Fruit fly (Drosophila melanogaster) whole organism, wandering third instar larva: ENCODE data around the gene Est-Q.

ENCODE experiments used
- CG32264 ChIP-seq: fragments of 200-800 bp; sonication (Bioruptor generic); optimal IDR thresholded peaks from 2 replicates; lab custom pipeline; 2016; ENCODE audit warnings: missing biosample characterization, missing genetic modification characterization
- CG9705 ChIP-seq: fragments of 200-800 bp; sonication (Bioruptor generic); optimal IDR thresholded peaks from 2 replicates; lab custom pipeline; 2018; ENCODE audit warnings: missing biosample characterization, mild to moderate bottlenecking, missing genetic modification characterization
- CrebA ChIP-seq: fragments of 200-800 bp; sonication (Bioruptor generic); optimal IDR thresholded peaks from 2 replicates; lab custom pipeline; 2016; ENCODE audit warnings: missing biosample characterization, mild to moderate bottlenecking, missing genetic modification characterization, borderline replicate concordance
- Dfd ChIP-seq: fragments of >200 bp; optimal IDR thresholded peaks from 2 replicates; lab custom pipeline; 2017; ENCODE audit warnings: missing biosample characterization, missing genetic modification characterization
- Dif ChIP-seq: fragments of 200-275, 200-300 bp; sonication (Bioruptor generic); optimal IDR thresholded peaks from 2 replicates; lab custom pipeline; 2018; ENCODE audit warnings: missing biosample characterization, missing genetic modification characterization; ENCODE audit not compliant: partially characterized antibody
- HLH106 ChIP-seq: fragments of 200-800 bp; optimal IDR thresholded peaks from 3 replicates; lab custom pipeline; 2019; ENCODE audit warnings: missing biosample characterization, mild to moderate bottlenecking, missing genetic modification characterization, moderate library complexity
- Hr78 ChIP-seq: fragments of >200 bp; optimal IDR thresholded peaks from 2 replicates; lab custom pipeline; 2017; ENCODE audit warnings: missing biosample characterization, missing genetic modification characterization
- Jra ChIP-seq: sonication (Bioruptor generic); optimal IDR thresholded peaks from 2 replicates; lab custom pipeline; 2016; ENCODE audit warnings: missing biosample characterization, missing genetic modification characterization
- Mio ChIP-seq: sonication (Bioruptor generic); optimal IDR thresholded peaks from 2 replicates; lab custom pipeline; 2016; ENCODE audit warnings: missing biosample characterization, missing genetic modification characterization
- Myc ChIP-seq: fragments of >200 bp; optimal IDR thresholded peaks from 2 replicates; lab custom pipeline; 2017
- N ChIP-seq: fragments of >200 bp; optimal IDR thresholded peaks from 2 replicates; lab custom pipeline; 2018; ENCODE audit warnings: missing biosample characterization, missing external identifiers, missing genetic modification characterization
- OdsH ChIP-seq: fragments of 200-800 bp; sonication (Bioruptor generic); optimal IDR thresholded peaks from 2 replicates; lab custom pipeline; 2016; ENCODE audit warnings: missing biosample characterization, mild to moderate bottlenecking, missing genetic modification characterization
- Sp1 ChIP-seq: fragments of 200-800 bp; sonication (Bioruptor generic); optimal IDR thresholded peaks from 3 replicates; lab custom pipeline; 2019; ENCODE audit warnings: missing biosample characterization, mild to moderate bottlenecking, missing genetic modification characterization, moderate library complexity
- Vsx2 ChIP-seq: fragments of 200-300, 225-300 bp; sonication (Bioruptor generic); optimal IDR thresholded peaks from 2 replicates; lab custom pipeline; 2018; ENCODE audit warnings: missing biosample characterization, missing genetic modification characterization; ENCODE audit not compliant: partially characterized antibody
- br ChIP-seq: fragments of 200-800 bp; sonication (Bioruptor generic); optimal IDR thresholded peaks from 2 replicates; lab custom pipeline; 2016; ENCODE audit warnings: missing biosample characterization, missing genetic modification characterization
- brk ChIP-seq: fragments of 200-800 bp; sonication (Bioruptor generic); optimal IDR thresholded peaks from 2 replicates; lab custom pipeline; 2016; ENCODE audit warnings: missing biosample characterization, mild to moderate bottlenecking, missing genetic modification characterization
- dmrt93B ChIP-seq: fragments of 200-800 bp; sonication (Bioruptor generic); optimal IDR thresholded peaks from 2 replicates; lab custom pipeline; 2018; ENCODE audit warnings: missing biosample characterization, mild to moderate bottlenecking, missing genetic modification characterization
- dsf ChIP-seq: sonication (Bioruptor generic); optimal IDR thresholded peaks from 2 replicates; lab custom pipeline; 2016; ENCODE audit warnings: missing biosample characterization, missing genetic modification characterization, borderline replicate concordance
- ey ChIP-seq: fragments of 200-800 bp; sonication (Bioruptor generic); optimal IDR thresholded peaks from 2 replicates; lab custom pipeline; 2016; ENCODE audit warnings: missing biosample characterization, missing genetic modification characterization
- foxo ChIP-seq, 2 experiments: fragments of 200-800 bp; sonication (Bioruptor generic); optimal IDR thresholded peaks; 2 replicates in 1 of 2; 3 replicates in 1 of 2; lab custom pipeline; 2016 to 2017; ENCODE audit warnings: missing biosample characterization in 2 of 2, missing genetic modification characterization in 2 of 2
- fru ChIP-seq: fragments of 200-800 bp; sonication (Bioruptor generic); optimal IDR thresholded peaks from 3 replicates; lab custom pipeline; 2016; ENCODE audit warnings: missing biosample characterization, mild to moderate bottlenecking, missing genetic modification characterization
- h ChIP-seq: fragments of 200-800 bp; sonication (Bioruptor generic); optimal IDR thresholded peaks from 3 replicates; lab custom pipeline; 2016; ENCODE audit warnings: missing biosample characterization, mild to moderate bottlenecking, missing genetic modification characterization
- jim ChIP-seq: fragments of 175-275, 200-325 bp; sonication (Bioruptor generic); optimal IDR thresholded peaks from 2 replicates; lab custom pipeline; 2016; ENCODE audit warnings: missing biosample characterization, mild to moderate bottlenecking, missing genetic modification characterization
- lola ChIP-seq: fragments of >200 bp; optimal IDR thresholded peaks from 2 replicates; lab custom pipeline; 2017; ENCODE audit warnings: missing biosample characterization, missing genetic modification characterization
- pan ChIP-seq: fragments of >200 bp; optimal IDR thresholded peaks from 2 replicates; lab custom pipeline; 2017
- psq ChIP-seq: fragments of 200-800 bp; sonication (Bioruptor generic); optimal IDR thresholded peaks from 3 replicates; lab custom pipeline; 2017; ENCODE audit warnings: missing biosample characterization, mild to moderate bottlenecking, missing genetic modification characterization, moderate library complexity
- rgr ChIP-seq: fragments of 200-800 bp; sonication (Bioruptor generic); optimal IDR thresholded peaks from 3 replicates; lab custom pipeline; 2016; ENCODE audit warnings: missing biosample characterization, mild to moderate bottlenecking, missing genetic modification characterization
- sage ChIP-seq: fragments of 200-800 bp; sonication (Bioruptor generic); optimal IDR thresholded peaks from 2 replicates; lab custom pipeline; 2016; ENCODE audit warnings: missing biosample characterization, mild to moderate bottlenecking, missing genetic modification characterization
- sv ChIP-seq: fragments of 200-800 bp; sonication (Bioruptor generic); optimal IDR thresholded peaks from 3 replicates; lab custom pipeline; 2016; ENCODE audit warnings: missing biosample characterization, missing genetic modification characterization
- tai ChIP-seq: sonication (Bioruptor generic); optimal IDR thresholded peaks from 2 replicates; lab custom pipeline; 2016; ENCODE audit warnings: missing biosample characterization, missing genetic modification characterization
- woc ChIP-seq: sonication (Bioruptor generic); optimal IDR thresholded peaks from 2 replicates; lab custom pipeline; 2016; ENCODE audit warnings: missing biosample characterization, mild to moderate bottlenecking, missing genetic modification characterization

Est-Q gene

DNA sequence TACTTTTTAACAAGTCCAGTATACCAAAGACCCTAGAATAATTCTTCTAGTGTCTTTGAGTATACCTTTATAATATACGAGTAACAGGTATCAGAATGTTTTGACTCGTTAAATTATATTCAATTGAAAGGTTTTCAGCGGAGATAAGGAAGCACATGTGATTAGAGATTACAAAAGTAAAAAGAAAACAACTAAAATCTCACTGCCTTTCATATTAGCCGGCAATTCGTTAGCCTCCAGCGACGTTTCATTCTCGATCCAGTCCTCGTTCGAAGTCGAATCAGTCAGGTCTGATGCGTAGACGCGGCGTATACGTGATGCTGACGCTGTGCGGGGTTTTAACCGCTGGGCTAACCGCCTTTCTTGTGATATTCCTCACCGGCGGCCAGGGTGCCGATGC, at the start of gene Est-Q:
Est-Q (plus strand) TSS at position 250 of the 400 bp plus-strand sequence.
- TF ChIP-seq h (GFP tag; lab: Kevin White, UChicago), result no peak
- no peak for TF ChIP-seq woc (GFP tag; lab: Kevin White, UChicago)
- no peak for TF ChIP-seq br
- TF ChIP-seq lola, result no peak
- TF ChIP-seq fru (GFP tag; lab: Kevin White, UChicago), result no peak
- TF ChIP-seq CG32264 (GFP tag; lab: Kevin White, UChicago), result no peak
- TF ChIP-seq CrebA (GFP tag; lab: Kevin White, UChicago), result no peak
- TF ChIP-seq sv (GFP tag; lab: Kevin White, UChicago), result no peak
- no peak for TF ChIP-seq Vsx2 (GFP tag; lab: Kevin White, UChicago)
- TF ChIP-seq Sp1 (GFP tag; lab: Kevin White, UChicago), result no peak
- TF ChIP-seq Dfd (GFP tag; lab: Kevin White, UChicago), result no peak
- no peak for TF ChIP-seq CG9705
- TF ChIP-seq Myc (lab: Kevin White, UChicago), result no peak
- no peak for TF ChIP-seq brk
- no peak for TF ChIP-seq foxo (GFP tag; optimal IDR thresholded peaks at IDR 0.05; lab: Kevin White, UChicago)
- TF ChIP-seq rgr, result no peak
- no peak for TF ChIP-seq dmrt93B (GFP tag; lab: Kevin White, UChicago)
- no peak for TF ChIP-seq Jra (GFP tag; lab: Kevin White, UChicago)
- no peak for TF ChIP-seq Mio (GFP tag; lab: Kevin White, UChicago)
- TF ChIP-seq jim (GFP tag; lab: Kevin White, UChicago), result no peak

DNA sequence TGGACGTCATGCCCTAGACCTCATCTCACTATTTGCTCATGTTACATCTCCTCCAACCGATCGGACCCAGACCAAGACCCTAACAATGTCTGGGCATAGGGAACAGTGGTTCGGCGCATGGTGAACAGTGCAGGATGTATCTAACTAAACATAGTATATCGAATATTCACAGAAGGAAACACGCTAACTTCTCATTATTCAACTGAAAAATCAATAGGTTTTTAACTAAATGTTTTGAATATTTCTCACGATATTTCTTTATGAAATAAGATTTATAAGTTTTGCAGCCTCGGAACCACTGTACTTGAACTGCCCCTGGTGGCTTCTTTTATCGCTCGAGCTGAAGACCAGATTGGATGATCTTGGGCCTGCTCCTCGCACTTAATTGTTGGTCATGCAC, 47.6 kb upstream of the Est-Q start:
- no peak for TF ChIP-seq HLH106
- no peak for TF ChIP-seq woc (GFP tag; lab: Kevin White, UChicago)
- no peak for TF ChIP-seq OdsH
- TF ChIP-seq Hr78 (GFP tag; lab: Kevin White, UChicago), result no peak
- no peak for TF ChIP-seq N (GFP tag; lab: Kevin White, UChicago)
- no peak for TF ChIP-seq brk
- no peak for TF ChIP-seq sv (GFP tag; lab: Kevin White, UChicago)
- no peak for TF ChIP-seq h (GFP tag; lab: Kevin White, UChicago)
- no peak for TF ChIP-seq dsf (GFP tag; lab: Kevin White, UChicago)
- TF ChIP-seq CG9705, result no peak

DNA sequence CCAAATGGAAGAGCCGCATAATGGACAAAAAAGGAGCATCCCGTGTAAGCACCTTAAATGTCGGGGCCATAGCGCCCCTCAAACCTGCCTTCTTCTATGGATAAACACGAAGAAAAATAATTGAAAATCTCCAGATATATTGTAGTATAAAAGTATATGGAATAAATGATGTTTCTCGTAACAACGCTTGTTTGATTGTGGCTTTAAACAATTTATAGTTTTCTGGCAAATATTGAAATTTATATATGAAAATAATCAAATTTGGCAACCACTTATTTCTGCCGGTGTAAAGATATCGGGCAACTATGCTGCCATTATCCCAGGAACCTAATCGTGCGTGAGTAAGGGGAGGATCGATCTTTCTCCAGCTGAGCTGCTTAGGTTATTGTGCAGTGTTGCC, 46.0 kb upstream of the Est-Q start:
- no peak for TF ChIP-seq brk
- TF ChIP-seq pan (lab: Kevin White, UChicago), result no peak
- no peak for TF ChIP-seq sage
- no peak for TF ChIP-seq psq
- no peak for TF ChIP-seq HLH106
- no peak for TF ChIP-seq jim (GFP tag; lab: Kevin White, UChicago)
- TF ChIP-seq dsf (GFP tag; lab: Kevin White, UChicago), result no peak
- no peak for TF ChIP-seq fru (GFP tag; lab: Kevin White, UChicago)
- no peak for TF ChIP-seq ey (GFP tag; lab: Kevin White, UChicago)
- no peak for TF ChIP-seq Myc (lab: Kevin White, UChicago)
- TF ChIP-seq Hr78 (GFP tag; lab: Kevin White, UChicago), result no peak

DNA sequence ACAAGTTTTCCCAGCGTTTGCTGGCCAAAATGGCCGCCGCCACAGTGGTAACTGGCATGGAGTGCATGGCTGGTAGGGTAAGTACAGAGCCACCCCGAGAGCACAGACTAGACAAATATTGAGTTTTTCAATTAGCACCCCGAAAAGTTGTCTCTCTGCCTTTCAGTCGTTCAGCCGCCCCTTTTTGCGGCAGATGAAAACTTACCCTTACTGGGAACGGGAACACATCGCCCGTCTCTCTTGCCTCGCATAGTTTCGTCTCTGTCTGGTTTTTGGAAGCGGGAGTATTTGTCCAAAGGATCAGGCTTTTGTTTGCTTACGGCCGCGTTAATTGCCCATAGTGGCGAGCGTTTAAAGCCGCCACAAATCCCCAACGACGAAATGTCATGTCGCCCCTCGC, 42.5 kb upstream of the Est-Q start:
- TF ChIP-seq OdsH (no peak), tai (GFP tag; lab: Kevin White, UChicago) (no peak), Myc (lab: Kevin White, UChicago) (no peak)

DNA sequence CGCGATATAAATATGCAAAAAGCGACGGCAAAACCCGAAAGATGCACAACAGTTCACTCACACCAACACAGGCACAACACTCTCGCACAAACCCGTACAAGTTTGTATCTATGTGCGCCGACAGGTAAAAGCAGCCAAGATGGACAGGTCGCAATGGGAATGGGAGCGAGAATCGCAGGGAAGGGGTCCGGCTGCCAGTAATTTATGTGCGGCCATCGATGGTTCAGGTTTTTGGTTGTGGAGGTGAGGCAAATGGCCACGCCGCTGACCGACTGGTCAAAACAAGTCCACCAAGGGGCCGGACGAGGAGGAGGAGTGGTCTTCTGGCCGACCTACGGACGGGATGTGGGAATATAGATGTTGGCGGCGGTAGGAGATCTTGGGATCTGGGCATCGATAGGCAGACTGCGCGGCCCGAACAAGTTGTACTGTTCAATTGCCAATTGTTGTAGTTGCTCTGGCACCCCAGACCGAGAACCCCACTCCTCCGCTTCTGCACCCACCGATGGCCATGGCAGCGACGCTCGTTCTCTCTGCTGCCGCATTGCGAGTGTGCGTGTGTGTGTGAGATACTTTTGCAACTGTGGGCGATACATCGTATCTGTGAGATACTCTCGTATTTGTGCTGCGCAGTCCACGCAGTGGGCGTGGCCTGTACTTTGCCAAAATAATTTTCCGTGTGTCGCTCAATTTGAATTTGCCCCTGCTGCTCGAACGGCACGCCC, 40.9 kb upstream of the Est-Q start:
- peak; percentile 10 for TF ChIP-seq N (GFP tag; lab: Kevin White, UChicago)
- TF ChIP-seq fru (GFP tag; lab: Kevin White, UChicago), result peak; percentile 16
- TF ChIP-seq Dif (GFP tag; lab: Kevin White, UChicago), result peak; percentile 6
- TF ChIP-seq Vsx2 (GFP tag; lab: Kevin White, UChicago), result peak; percentile 50
- no peak for TF ChIP-seq ey (GFP tag; lab: Kevin White, UChicago)
- TF ChIP-seq rgr, result no peak
- TF ChIP-seq, all 38 proteins: peak for 4
